Worm (Caenorhabditis elegans): Measurements from ENCODE around the gene hlh-17.
A peak's percentile ranks its signal among the peaks of the same experiment; 100 is the strongest.

hlh-17 gene

ce11 chrIV:16290745-16291144 is 36.2 kb downstream of the hlh-17 start, which contains the start of gene srz-75:
srz-75 (minus strand) TSS chrIV:16290845.
- TF ChIP-seq ceh-22 (tag; optimal IDR thresholded peaks at IDR 0.05) (no peak), nfya-1 (tag; optimal IDR thresholded peaks at IDR 0.05) (no peak), ceh-30 (tag; optimal IDR thresholded peaks at IDR 0.05) (no peak), tbx-7 (tag; optimal IDR thresholded peaks at IDR 0.05) (no peak)

ce11 chrIV:16293889-16294288 is 39.3 kb downstream of the hlh-17 start:
- TF ChIP-seq K02D7.2 (tag; optimal IDR thresholded peaks at IDR 0.05) (no peak), ceh-9 (tag; optimal IDR thresholded peaks at IDR 0.05) (no peak), elt-2 (tag; optimal IDR thresholded peaks at IDR 0.05) (peak; percentile 37)

ce11 chrIV:16298851-16299250 is 44.3 kb downstream of the hlh-17 start, which contains the start of gene srz-72:
srz-72 (plus strand) TSS chrIV:16299151.
- TF ChIP-seq elt-2 (tag; optimal IDR thresholded peaks at IDR 0.05) (no peak), hlh-8 (tag; optimal IDR thresholded peaks at IDR 0.05) (no peak), ceh-2 (tag; optimal IDR thresholded peaks at IDR 0.05) (no peak), ceh-45 (GFP tag; IDR thresholded peaks at IDR 0.05) (no peak), elt-4 (tag; optimal IDR thresholded peaks at IDR 0.05) (no peak), hlh-30 (tag; optimal IDR thresholded peaks at IDR 0.05; ENCODE audit: insufficient read depth) (no peak), che-1 (tag; optimal IDR thresholded peaks at IDR 0.05) (no peak), ceh-18 (tag; optimal IDR thresholded peaks at IDR 0.05) (no peak), rnt-1 (tag; optimal IDR thresholded peaks at IDR 0.05) (no peak), syd-9 (tag; optimal IDR thresholded peaks at IDR 0.05) (no peak)

Measured in whole organism, late embryonic.